Fruit fly (Drosophila melanogaster) S2 (cell line): ENCODE measurements around the gene TrpRS.

Experiments used
- CG8478 ChIP-seq: fragments of >200 bp; optimal IDR thresholded peaks from 2 replicates; lab custom pipeline; 2018
- CTCF ChIP-seq, 2 experiments: fragments of >200 bp; optimal IDR thresholded peaks; 2 replicates each; lab custom pipeline; 2018

DNA sequence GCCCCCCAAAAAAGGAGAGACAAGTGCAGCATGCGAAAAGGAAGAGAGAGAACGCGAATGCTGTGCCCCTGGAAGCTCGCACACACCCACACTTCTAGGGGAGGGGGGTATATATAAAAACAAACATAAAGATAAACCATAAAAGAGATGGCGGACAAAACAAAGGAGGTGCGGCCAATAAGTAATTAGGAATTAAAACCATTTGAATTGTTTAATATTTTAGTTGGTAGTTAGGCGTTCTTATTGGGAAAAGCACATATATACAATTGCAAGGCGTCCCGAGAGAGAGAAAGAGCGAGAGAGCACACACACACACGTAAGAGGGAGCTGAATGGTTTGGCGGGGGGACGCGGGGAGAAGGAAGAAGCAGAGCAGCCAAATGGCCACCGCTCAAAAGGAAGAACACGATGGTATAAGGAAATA, 30.6 kb downstream of the TrpRS start:
- TF ChIP-seq CTCF (optimal IDR thresholded peaks at IDR 0.05; lab: Kevin White, UChicago) (no peak), CG8478 (lab: Kevin White, UChicago) (no peak)
